Worm (Caenorhabditis elegans): ENCODE results near the gene C55A6.7.

DNA sequence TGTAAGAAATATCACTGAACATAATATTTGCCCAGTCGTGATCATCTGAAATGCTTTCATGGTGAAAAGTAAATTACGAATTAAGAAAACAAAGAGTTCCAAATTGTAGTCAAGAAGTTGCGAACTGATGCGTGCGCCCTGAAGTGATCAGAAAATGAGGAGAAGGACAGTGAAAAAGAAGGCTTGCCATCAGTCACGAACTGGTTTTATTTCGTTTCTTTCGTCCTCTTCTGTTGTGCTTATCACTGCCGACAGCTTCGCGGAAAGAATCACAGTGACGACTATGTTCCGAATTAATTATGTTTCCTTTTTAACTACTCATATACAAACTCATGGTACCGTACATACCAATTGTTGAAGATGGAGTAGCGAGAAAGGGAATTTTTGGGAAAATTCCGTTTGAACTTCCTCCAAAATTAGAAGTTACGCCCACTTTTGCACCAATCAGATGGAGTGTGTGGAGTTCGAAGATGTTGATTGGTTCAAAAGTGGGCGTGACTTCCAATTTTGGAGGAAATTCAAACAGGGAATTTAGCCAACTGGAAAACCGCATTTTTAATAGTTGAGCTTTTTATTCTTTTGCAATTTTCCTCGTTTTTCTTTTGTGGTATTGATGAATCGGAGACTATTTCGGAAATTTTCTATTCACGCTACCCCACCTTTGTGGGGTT is 17.1 kb downstream of the C55A6.7 start, which contains the start of gene C55A6.12:
- TF ChIP-seq lin-13 (GFP tag; optimal IDR thresholded peaks at IDR 0.05), result no peak
- TF ChIP-seq nhr-102 (tag; optimal IDR thresholded peaks at IDR 0.05), result no peak
- TF ChIP-seq zag-1 (tag; optimal IDR thresholded peaks at IDR 0.05), result no peak
- TF ChIP-seq ceh-82 (tag; optimal IDR thresholded peaks at IDR 0.05), result no peak
- TF ChIP-seq lin-1 (GFP tag; IDR thresholded peaks at IDR 0.05), result no peak
- no peak for TF ChIP-seq nhr-11 (tag; optimal IDR thresholded peaks at IDR 0.05)
- TF ChIP-seq jun-1 (tag; optimal IDR thresholded peaks at IDR 0.05), result no peak
- no peak for TF ChIP-seq F37D6.2 (tag; optimal IDR thresholded peaks at IDR 0.05)
- no peak for TF ChIP-seq aly-2 (tag; optimal IDR thresholded peaks at IDR 0.05)
- no peak for TF ChIP-seq lim-7 (GFP tag; IDR thresholded peaks at IDR 0.05)
- peak in 1 of 2 experiments; percentile 3 for TF ChIP-seq unc-62 (GFP tag; optimal IDR thresholded peaks at IDR 0.05 in 1 of 2)
- TF ChIP-seq unc-62 (tag; optimal IDR thresholded peaks at IDR 0.05), result no peak
- TF ChIP-seq nhr-77 (tag; optimal IDR thresholded peaks at IDR 0.05), result no peak
- no peak for TF ChIP-seq dve-1 (tag; optimal IDR thresholded peaks at IDR 0.05; ENCODE audit: insufficient read depth)
- TF ChIP-seq nhr-111 (GFP tag; optimal IDR thresholded peaks at IDR 0.05), result no peak
